Fruit fly (Drosophila melanogaster) whole organism, prepupa: ENCODE data around the gene TfIIFalpha.

Experiments used
- CG11902 ChIP-seq: fragments of 200-800 bp; sonication (Bioruptor generic); optimal IDR thresholded peaks from 3 replicates; lab custom pipeline; 2016; ENCODE audit warnings: missing biosample characterization, missing genetic modification characterization
- CG15336 ChIP-seq: fragments of 200-800 bp; sonication (Bioruptor generic); IDR thresholded peaks from 2 replicates; pipeline ENCODE4 v1.3.6; 2022; ENCODE audit warnings: missing biosample characterization, missing genetic modification characterization
- CG8319 ChIP-seq: fragments of 200-800 bp; sonication (Bioruptor generic); optimal IDR thresholded peaks from 3 replicates; lab custom pipeline; 2016; ENCODE audit warnings: missing biosample characterization, missing genetic modification characterization
- CG8632 ChIP-seq: fragments of 200-800 bp; sonication (Bioruptor generic); optimal IDR thresholded peaks from 3 replicates; lab custom pipeline; 2016; ENCODE audit warnings: missing biosample characterization, missing genetic modification characterization
- Eip75B ChIP-seq: fragments of 200-800 bp; sonication (Bioruptor generic); optimal IDR thresholded peaks from 3 replicates; lab custom pipeline; 2016; ENCODE audit warnings: missing biosample characterization, missing genetic modification characterization
- Gug ChIP-seq: fragments of 200-800 bp; sonication (Bioruptor generic); IDR thresholded peaks from 2 replicates; pipeline ENCODE4 v1.3.6; 2022; ENCODE audit warnings: missing biosample characterization, missing genetic modification characterization
- Lpt ChIP-seq: fragments of 200-800 bp; sonication (Bioruptor generic); optimal IDR thresholded peaks from 3 replicates; lab custom pipeline; 2016; ENCODE audit warnings: missing biosample characterization, missing genetic modification characterization
- OdsH ChIP-seq: fragments of 200-800 bp; sonication (Bioruptor generic); optimal IDR thresholded peaks from 3 replicates; lab custom pipeline; 2016; ENCODE audit warnings: missing biosample characterization, missing genetic modification characterization
- Sox102F ChIP-seq: fragments of 200-800 bp; sonication (Bioruptor generic); optimal IDR thresholded peaks from 2 replicates; lab custom pipeline; 2016; ENCODE audit warnings: missing biosample characterization, mild to moderate bottlenecking, missing genetic modification characterization
- Sox15 ChIP-seq: fragments of 200-800 bp; sonication (Bioruptor generic); optimal IDR thresholded peaks from 3 replicates; lab custom pipeline; 2016; ENCODE audit warnings: missing biosample characterization, missing genetic modification characterization
- eg ChIP-seq: fragments of 200-800 bp; sonication (Bioruptor generic); IDR thresholded peaks from 3 replicates; pipeline ENCODE4 v1.3.6; 2022; ENCODE audit warnings: missing biosample characterization, missing genetic modification characterization
- esn ChIP-seq: fragments of 200-800 bp; sonication (Bioruptor generic); optimal IDR thresholded peaks from 2 replicates; lab custom pipeline; 2016; ENCODE audit warnings: missing biosample characterization, mild to moderate bottlenecking, missing genetic modification characterization, moderate library complexity
- fd59A ChIP-seq: fragments of 200-800 bp; sonication (Bioruptor generic); optimal IDR thresholded peaks from 2 replicates; lab custom pipeline; 2017; ENCODE audit warnings: missing biosample characterization, mild to moderate bottlenecking, missing genetic modification characterization, missing genetic modification reagents
- net ChIP-seq: fragments of 200-800 bp; sonication (Bioruptor generic); optimal IDR thresholded peaks from 3 replicates; lab custom pipeline; 2016; ENCODE audit warnings: missing biosample characterization, missing genetic modification characterization

DNA sequence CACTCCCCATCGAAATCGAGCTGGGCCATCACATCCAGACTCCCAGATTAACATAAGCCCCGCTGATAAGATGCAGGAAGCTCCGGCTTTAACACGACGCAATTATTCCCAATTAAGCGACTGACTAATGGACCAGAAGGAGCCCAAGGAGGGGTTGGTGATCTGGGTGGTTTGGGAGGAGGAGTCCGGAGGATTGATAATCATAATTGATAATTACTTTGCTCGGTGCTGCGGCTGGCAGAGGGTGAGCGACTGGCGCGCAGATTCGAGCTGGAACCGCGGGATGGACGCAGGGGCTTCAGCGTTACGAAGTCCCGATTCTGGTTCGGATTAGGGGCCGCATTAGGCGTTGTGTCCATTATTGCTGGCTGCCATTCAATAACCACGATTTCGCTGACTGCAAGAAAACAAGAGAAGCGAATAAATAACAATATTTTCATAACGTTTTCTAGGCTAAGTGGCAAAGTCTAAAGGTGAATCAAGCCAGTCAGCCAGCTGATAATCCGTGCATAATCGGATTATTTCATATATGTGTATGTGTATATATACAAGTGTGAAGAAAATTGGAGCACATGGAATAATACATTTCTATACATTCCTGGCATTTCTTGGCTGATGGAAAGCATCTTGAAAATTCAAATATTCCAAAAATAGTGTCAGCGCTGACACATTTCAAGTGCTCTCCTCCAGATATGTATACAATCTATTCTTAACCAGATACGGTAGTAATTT is 13.4 kb downstream of the TfIIFalpha start:
- TF ChIP-seq CG8632 (GFP tag; lab: Kevin White, UChicago) (no peak), esn (GFP tag; lab: Kevin White, UChicago) (no peak), CG11902 (GFP tag; lab: Kevin White, UChicago) (no peak), CG8319 (GFP tag; lab: Kevin White, UChicago) (no peak), OdsH (no peak), CG15336 (no peak), fd59A (no peak), eg (GFP tag; lab: Robert Waterston, UW) (no peak), Eip75B (GFP tag; lab: Kevin White, UChicago) (no peak), Sox102F (no peak), net (GFP tag; lab: Kevin White, UChicago) (no peak), Gug (GFP tag; lab: Robert Waterston, UW) (no peak), Lpt (GFP tag; lab: Kevin White, UChicago) (no peak), Sox15 (GFP tag; lab: Kevin White, UChicago) (no peak)
